Fruit fly (Drosophila melanogaster): Measurements from ENCODE around the gene CG7778.
A peak's percentile ranks its signal among the peaks of the same experiment; 100 is the strongest.

The CG7778 gene

DNA sequence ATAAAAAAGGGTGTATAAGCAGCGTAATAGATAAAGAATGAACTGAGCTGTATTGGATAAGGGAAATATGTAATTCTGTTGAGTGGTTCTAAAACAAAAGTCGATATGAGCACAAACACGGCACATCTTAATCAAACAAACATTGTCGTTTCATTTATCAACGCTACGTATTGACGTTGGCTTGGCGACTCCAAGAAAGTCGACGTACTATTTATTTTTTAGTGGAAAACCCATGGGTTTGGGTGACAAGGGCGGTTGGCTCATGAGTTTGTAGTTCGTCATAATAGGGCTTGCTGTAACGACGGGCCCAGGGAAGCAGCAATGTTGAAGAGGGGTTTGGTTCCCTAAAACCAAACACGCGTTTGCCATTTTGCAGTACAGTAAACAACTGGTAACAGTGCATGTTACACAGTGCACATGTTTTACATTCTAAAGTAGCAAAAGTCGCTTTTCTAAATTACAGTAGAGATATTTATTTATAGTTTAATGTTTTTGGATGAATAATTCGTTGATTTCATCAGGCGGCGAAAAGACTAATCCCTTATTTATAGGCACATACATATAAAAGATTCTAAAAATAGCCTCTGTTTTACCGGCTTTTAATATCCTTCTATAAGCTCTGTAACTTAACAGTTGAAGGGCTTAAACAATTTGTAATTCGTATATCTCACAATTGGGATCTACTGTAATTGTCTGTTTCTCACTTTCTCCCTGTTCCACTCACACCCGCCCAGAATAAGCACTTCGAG is 15.0 kb downstream of the CG7778 start (continued):
- TF ChIP-seq CG10979 (tag; optimal IDR thresholded peaks at IDR 0.05) (peak; percentile 35), grau (tag; optimal IDR thresholded peaks at IDR 0.05) (peak; percentile 87), HLH3B (GFP tag; IDR thresholded peaks at IDR 0.05) (no peak), CG10366 (GFP tag; IDR thresholded peaks at IDR 0.05) (no peak), HLH54F (GFP tag; optimal IDR thresholded peaks at IDR 0.05) (no peak), Fer3 (tag; optimal IDR thresholded peaks at IDR 0.05) (peak; percentile 16), Oaz (GFP tag; IDR thresholded peaks at IDR 0.05) (no peak), pita (GFP tag; optimal IDR thresholded peaks at IDR 0.05) (no peak), lov (optimal IDR thresholded peaks at IDR 0.05) (no peak), lov (GFP tag; IDR thresholded peaks at IDR 0.05) (no peak), CG9727 (GFP tag; optimal IDR thresholded peaks at IDR 0.05) (peak; percentile 45), NC2β (GFP tag; optimal IDR thresholded peaks at IDR 0.05) (no peak), jing (GFP tag; optimal IDR thresholded peaks at IDR 0.05) (no peak), dysf (GFP tag; IDR thresholded peaks at IDR 0.05) (no peak; the same call in 2 of the 3 replicates), ro (GFP tag; IDR thresholded peaks at IDR 0.05) (no peak), D19A (tag; optimal IDR thresholded peaks at IDR 0.05) (no peak), lab (GFP tag; optimal IDR thresholded peaks at IDR 0.05) (peak; percentile 49), CG10274 (GFP tag; optimal IDR thresholded peaks at IDR 0.05) (no peak), caup (GFP tag; optimal IDR thresholded peaks at IDR 0.05; ENCODE audit: severe bottlenecking) (no peak), CG17359 (tag; optimal IDR thresholded peaks at IDR 0.05) (no peak), CG12942 (GFP tag; optimal IDR thresholded peaks at IDR 0.05) (no peak), fd64A (GFP tag; optimal IDR thresholded peaks at IDR 0.05) (peak; percentile 62), Chrac-16 (GFP tag; optimal IDR thresholded peaks at IDR 0.05) (peak; percentile 10), twi (tag; optimal IDR thresholded peaks at IDR 0.05) (no peak), CG33213 (GFP tag; optimal IDR thresholded peaks at IDR 0.05) (no peak), cwo (GFP tag; optimal IDR thresholded peaks at IDR 0.05) (no peak), CG1647 (GFP tag; optimal IDR thresholded peaks at IDR 0.05) (no peak), CG13424 (tag; optimal IDR thresholded peaks at IDR 0.05) (peak; percentile 16), usp (GFP tag; optimal IDR thresholded peaks at IDR 0.05) (no peak), CG12744 (GFP tag; optimal IDR thresholded peaks at IDR 0.05) (no peak), CG17385 (GFP tag; optimal IDR thresholded peaks at IDR 0.05) (peak; percentile 10), CG10209 (GFP tag; optimal IDR thresholded peaks at IDR 0.05) (peak; percentile 16), CG8924 (tag; optimal IDR thresholded peaks at IDR 0.05) (peak; percentile 20), Six4 (GFP tag; optimal IDR thresholded peaks at IDR 0.05) (no peak), Bdp1 (GFP tag; optimal IDR thresholded peaks at IDR 0.05) (no peak), CG10321 (GFP tag; IDR thresholded peaks at IDR 0.05) (no peak), kay (GFP tag; optimal IDR thresholded peaks at IDR 0.05) (no peak), row (GFP tag; IDR thresholded peaks at IDR 0.05) (peak; percentile 41; the same call in 2 of the 3 replicates), ind (GFP tag; optimal IDR thresholded peaks at IDR 0.05) (peak; percentile 2), E2f1 (GFP tag; IDR thresholded peaks at IDR 0.05) (no peak), Nf-YA (GFP tag; IDR thresholded peaks at IDR 0.05) (no peak), CG4424 (GFP tag; optimal IDR thresholded peaks at IDR 0.05) (peak; percentile 14), CG2120 (GFP tag; optimal IDR thresholded peaks at IDR 0.05) (peak; percentile 50), CG7556 (GFP tag; optimal IDR thresholded peaks at IDR 0.05) (peak; percentile 44), CG43689 (GFP tag; IDR thresholded peaks at IDR 0.05) (no peak), CG18476 (GFP tag; optimal IDR thresholded peaks at IDR 0.05) (no peak), CG6689 (GFP tag; IDR thresholded peaks at IDR 0.05) (no peak), CG9215 (GFP tag; IDR thresholded peaks at IDR 0.05) (no peak), amos (GFP tag; IDR thresholded peaks at IDR 0.05; ENCODE audit: partially characterized antibody) (no peak), CG14050 (GFP tag; IDR thresholded peaks at IDR 0.05) (no peak), Blimp-1 (GFP tag; optimal IDR thresholded peaks at IDR 0.05) (peak; percentile 50)

All from whole organism, embryonic.